Worm (Caenorhabditis elegans) whole organism, L2 larva: ENCODE data around the gene R02E4.2.

Experiments
- ceh-82 ChIP-seq: fragments of 150-350 bp; optimal IDR thresholded peaks from 2 replicates; lab custom pipeline; 2014; ENCODE audit warnings: missing biosample characterization, missing genetic modification characterization
- crh-2 ChIP-seq: sonication (generic microtip); optimal IDR thresholded peaks from 2 replicates; lab custom pipeline; 2017; ENCODE audit warnings: missing biosample characterization, missing genetic modification characterization
- skn-1 ChIP-seq: sonication (generic microtip); optimal IDR thresholded peaks from 2 replicates; lab custom pipeline; 2017; ENCODE audit warnings: missing biosample characterization, missing genetic modification characterization
- snpc-4 ChIP-seq: fragments of 150-350 bp; optimal IDR thresholded peaks from 2 replicates; lab custom pipeline; 2014; ENCODE audit warnings: missing biosample characterization, missing genetic modification characterization
- unc-62 ChIP-seq: fragments of 150-350 bp; optimal IDR thresholded peaks from 2 replicates; lab custom pipeline; 2014; ENCODE audit warnings: missing biosample characterization, missing genetic modification reagents, missing genetic modification characterization

ce11 chrX:4159185-4159871, 52.1 kb downstream of the R02E4.2 start:
- TF ChIP-seq snpc-4 (tag; lab: Kevin White, UChicago) (no peak), skn-1 (tag; lab: Kevin White, UChicago) (no peak), unc-62 (GFP tag; lab: Kevin White, UChicago) (no peak), ceh-82 (tag; lab: Kevin White, UChicago) (no peak), crh-2 (tag; lab: Kevin White, UChicago) (no peak)
